Fruit fly (Drosophila melanogaster): ENCODE measurements around the gene Cpr30B.

- TF ChIP-seq ttk (optimal IDR thresholded peaks at IDR 0.05) = no peak
- no peak for TF ChIP-seq Sin3A (optimal IDR thresholded peaks at IDR 0.05)
- no peak for TF ChIP-seq insv (optimal IDR thresholded peaks at IDR 0.05)
- TF ChIP-seq psq (optimal IDR thresholded peaks at IDR 0.05) = no peak
- TF ChIP-seq Myc (optimal IDR thresholded peaks at IDR 0.05) = no peak
Observed at dm6 chr2L:9494663-9495417, 47.8 kb upstream of the Cpr30B start, which contains the start of gene Gdi.

All from Kc167 (cell line).